Worm (Caenorhabditis elegans) whole organism, late embryonic: ENCODE measurements around the gene col-129.

Experiments used
- ama-1 ChIP-seq: fragments of 150-350 bp; optimal IDR thresholded peaks from 2 replicates; lab custom pipeline; 2014
- ceh-19 ChIP-seq: fragments of 200-800 bp; sonication (Bioruptor generic); optimal IDR thresholded peaks from 2 replicates; lab custom pipeline; 2018; ENCODE audit warnings: mild to moderate bottlenecking, missing genetic modification characterization, missing compliant biosample characterization
- ceh-48 ChIP-seq: sonication (generic microtip); optimal IDR thresholded peaks from 2 replicates; lab custom pipeline; 2016; ENCODE audit warnings: missing genetic modification characterization, inconsistent platforms, missing compliant biosample characterization
- ceh-6 ChIP-seq: fragments of 200-800 bp; sonication (Bioruptor generic); optimal IDR thresholded peaks from 2 replicates; lab custom pipeline; 2018; ENCODE audit warnings: mild to moderate bottlenecking, missing genetic modification characterization, missing compliant biosample characterization
- dve-1 ChIP-seq: sonication (generic microtip); optimal IDR thresholded peaks from 2 replicates; lab custom pipeline; 2017; ENCODE audit warnings: antibody characterized with exemption, mild to moderate bottlenecking, missing genetic modification characterization, missing compliant biosample characterization
- fkh-10 ChIP-seq: fragments of 150-350 bp; optimal IDR thresholded peaks from 2 replicates; lab custom pipeline; 2014; ENCODE audit warnings: missing biosample characterization, missing genetic modification reagents, missing genetic modification characterization
- mec-3 ChIP-seq: sonication (generic microtip); optimal IDR thresholded peaks from 2 replicates; lab custom pipeline; 2016; ENCODE audit warnings: borderline replicate concordance, missing genetic modification characterization, missing compliant biosample characterization
- nhr-11 ChIP-seq: fragments of 150-350 bp; optimal IDR thresholded peaks from 2 replicates; lab custom pipeline; 2014; ENCODE audit warnings: missing biosample characterization, missing genetic modification characterization
- pag-3 ChIP-seq: sonication (generic microtip); optimal IDR thresholded peaks from 2 replicates; lab custom pipeline; 2016; ENCODE audit warnings: missing compliant biosample characterization, missing genetic modification characterization, borderline replicate concordance
- pax-1 ChIP-seq: fragments of 150-350 bp; optimal IDR thresholded peaks from 2 replicates; lab custom pipeline; 2014; ENCODE audit warnings: missing biosample characterization, missing genetic modification characterization
- pha-4 ChIP-seq: fragments of 150-350 bp; optimal IDR thresholded peaks from 2 replicates; lab custom pipeline; 2018; ENCODE audit warnings: missing biosample characterization, missing genetic modification reagents, missing genetic modification characterization
- tbx-2 ChIP-seq: sonication (generic microtip); optimal IDR thresholded peaks from 2 replicates; lab custom pipeline; 2016; ENCODE audit warnings: missing genetic modification characterization, missing compliant biosample characterization
- unc-86 ChIP-seq: sonication (generic microtip); optimal IDR thresholded peaks from 2 replicates; lab custom pipeline; 2016; ENCODE audit warnings: missing genetic modification characterization, missing compliant biosample characterization

DNA sequence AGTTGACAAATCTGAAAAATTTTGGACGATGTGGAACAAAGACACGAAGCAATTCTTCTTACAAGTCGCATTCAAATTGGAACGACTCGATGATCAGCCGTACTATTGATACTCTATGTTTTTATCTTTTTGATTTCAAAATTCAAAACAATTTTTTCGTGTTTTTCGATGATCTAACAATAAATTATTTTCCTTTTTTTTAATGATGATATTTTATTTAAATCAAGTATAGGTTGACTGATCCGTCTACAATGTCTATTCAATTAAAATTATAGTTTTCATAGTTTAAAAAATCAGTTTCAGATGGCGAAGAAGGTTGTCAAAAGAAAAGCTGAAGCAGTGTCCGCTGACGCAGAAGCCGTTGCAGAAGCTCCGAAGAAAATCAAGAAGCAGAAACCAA is 25.1 kb downstream of the col-129 start, which contains the start of gene rbm-34:
- TF ChIP-seq ama-1 (no peak), pag-3 (tag; lab: Kevin White, UChicago) (no peak), nhr-11 (tag; lab: Kevin White, UChicago) (no peak), unc-86 (no peak), mec-3 (tag; lab: Kevin White, UChicago) (no peak), fkh-10 (GFP tag; lab: Kevin White, UChicago) (no peak), ceh-6 (GFP tag; lab: Kevin White, UChicago) (no peak), dve-1 (tag; lab: Kevin White, UChicago) (no peak), ceh-48 (tag; lab: Kevin White, UChicago) (no peak), pax-1 (tag; lab: Kevin White, UChicago) (no peak), pha-4 (tag; lab: Kevin White, UChicago) (no peak), tbx-2 (tag; lab: Kevin White, UChicago) (no peak), ceh-19 (GFP tag; lab: Kevin White, UChicago) (no peak)
